Fruit fly (Drosophila melanogaster) whole organism, embryonic: ENCODE measurements around the gene wry.
A peak's percentile ranks its signal among the peaks of the same experiment; 100 is the strongest.

Source experiments
- Asciz ChIP-seq: fragments of 200-800 bp; sonication (Bioruptor generic); optimal IDR thresholded peaks from 2 replicates; lab custom pipeline; 2017; ENCODE audit warnings: missing biosample characterization, mild to moderate bottlenecking, missing genetic modification characterization, missing genetic modification reagents
- Awh ChIP-seq: fragments of 200-800 bp; sonication (Bioruptor generic); IDR thresholded peaks from 2 replicates; pipeline ENCODE4, ENCODE4 v1.3.6; 2022; ENCODE audit warnings: missing biosample characterization, missing genetic modification characterization
- B-H2 ChIP-seq: fragments of 200-800 bp; sonication (Bioruptor generic); optimal IDR thresholded peaks from 2 replicates; lab custom pipeline; 2018; ENCODE audit warnings: missing biosample characterization, mild to moderate bottlenecking, missing genetic modification characterization
- CG10209 ChIP-seq: fragments of 200-800 bp; sonication (Bioruptor generic); optimal IDR thresholded peaks from 3 replicates; lab custom pipeline; 2017; ENCODE audit warnings: missing biosample characterization, mild to moderate bottlenecking, missing genetic modification characterization, missing genetic modification reagents
- CG10267 ChIP-seq: fragments of 200-800 bp; sonication (Bioruptor generic); optimal IDR thresholded peaks from 2 replicates; lab custom pipeline; 2018; ENCODE audit warnings: missing biosample characterization, mild to moderate bottlenecking, missing genetic modification characterization, moderate library complexity
- CG10366 ChIP-seq: fragments of 200-800 bp; sonication (Bioruptor generic); IDR thresholded peaks from 2 replicates; pipeline ENCODE4 v1.3.6; 2022; ENCODE audit warnings: missing biosample characterization, missing genetic modification characterization
- CG10431 ChIP-seq: fragments of 200-800 bp; sonication (Bioruptor generic); optimal IDR thresholded peaks from 3 replicates; lab custom pipeline; 2018; ENCODE audit warnings: missing biosample characterization, mild to moderate bottlenecking, missing genetic modification characterization
- CG12236 ChIP-seq: fragments of 200-800 bp; sonication (Bioruptor generic); optimal IDR thresholded peaks from 2 replicates; lab custom pipeline; 2016; ENCODE audit warnings: missing biosample characterization, missing genetic modification characterization
- CG12391 ChIP-seq: fragments of 200-800 bp; sonication (Bioruptor generic); optimal IDR thresholded peaks from 3 replicates; lab custom pipeline; 2018; ENCODE audit warnings: missing biosample characterization, mild to moderate bottlenecking, missing genetic modification characterization, moderate library complexity
- CG13287 ChIP-seq: fragments of 200-800 bp; sonication (Bioruptor generic); IDR thresholded peaks from 2 replicates; pipeline ENCODE4 v1.3.6; 2022; ENCODE audit warnings: missing biosample characterization, missing genetic modification characterization; ENCODE audit not compliant: partially characterized antibody
- CG15011 ChIP-seq: fragments of 200-800 bp; sonication (Bioruptor generic); optimal IDR thresholded peaks from 3 replicates; lab custom pipeline; 2018; ENCODE audit warnings: missing biosample characterization, mild to moderate bottlenecking, missing genetic modification characterization
- CG15696 ChIP-seq: fragments of 200-800 bp; sonication (Bioruptor generic); optimal IDR thresholded peaks from 2 replicates; lab custom pipeline; 2019; ENCODE audit warnings: missing biosample characterization, mild to moderate bottlenecking, missing genetic modification characterization, moderate library complexity
- CG16779 ChIP-seq: fragments of 200-800 bp; sonication (Bioruptor generic); IDR thresholded peaks from 2 replicates; pipeline ENCODE4 v1.3.6; 2022; ENCODE audit warnings: missing biosample characterization, missing genetic modification characterization
- CG16863 ChIP-seq: fragments of 200-800 bp; sonication (Bioruptor generic); optimal IDR thresholded peaks from 3 replicates; lab custom pipeline; 2016; ENCODE audit warnings: missing biosample characterization, missing genetic modification characterization
- CG17186 ChIP-seq: fragments of 200-800 bp; sonication (Bioruptor generic); optimal IDR thresholded peaks from 3 replicates; lab custom pipeline; 2017; ENCODE audit warnings: missing biosample characterization, missing genetic modification reagents, missing genetic modification characterization
- CG17802 ChIP-seq: fragments of 200-800 bp; sonication (Bioruptor generic); optimal IDR thresholded peaks from 2 replicates; lab custom pipeline; 2018; ENCODE audit warnings: missing biosample characterization, mild to moderate bottlenecking, missing genetic modification characterization, moderate library complexity
- CG1832 ChIP-seq: fragments of 200-800 bp; sonication (Bioruptor generic); optimal IDR thresholded peaks from 2 replicates; lab custom pipeline; 2017; ENCODE audit warnings: missing biosample characterization, mild to moderate bottlenecking, missing genetic modification characterization, inconsistent platforms
- CG2889 ChIP-seq: fragments of 200-800 bp; sonication (Bioruptor generic); IDR thresholded peaks from 3 replicates; pipeline ENCODE4 v1.3.6; 2022; ENCODE audit warnings: missing biosample characterization, missing genetic modification characterization
- CG32532 ChIP-seq: fragments of 200-800 bp; sonication (Bioruptor generic); IDR thresholded peaks from 2 replicates; pipeline ENCODE4 v1.3.6; 2022; ENCODE audit warnings: missing biosample characterization, missing genetic modification characterization
- CG3726 ChIP-seq: fragments of 200-800 bp; sonication (Bioruptor generic); IDR thresholded peaks from 3 replicates; pipeline ENCODE4, ENCODE4 v1.3.6; 2022; ENCODE audit warnings: missing biosample characterization, missing genetic modification characterization
- CG4707 ChIP-seq: fragments of 200-800 bp; sonication (Bioruptor generic); optimal IDR thresholded peaks from 2 replicates; lab custom pipeline; 2018; ENCODE audit warnings: missing biosample characterization, mild to moderate bottlenecking, missing genetic modification characterization, moderate library complexity
- CG6689 ChIP-seq: fragments of 200-800 bp; sonication (Bioruptor generic); IDR thresholded peaks from 2 replicates; pipeline ENCODE4 v1.3.6; 2022; ENCODE audit warnings: missing biosample characterization, missing genetic modification characterization
- CG6765 ChIP-seq: fragments of 200-800 bp; sonication (Bioruptor generic); optimal IDR thresholded peaks from 3 replicates; lab custom pipeline; 2017; ENCODE audit warnings: missing biosample characterization, mild to moderate bottlenecking, missing genetic modification characterization
- CG8388 ChIP-seq: fragments of 200-800 bp; sonication (Bioruptor generic); optimal IDR thresholded peaks from 2 replicates; lab custom pipeline; 2019; ENCODE audit warnings: missing biosample characterization, mild to moderate bottlenecking, missing genetic modification characterization, moderate library complexity
- CG8478 ChIP-seq: fragments of >200 bp; optimal IDR thresholded peaks from 2 replicates; lab custom pipeline; 2018
- CG8765 ChIP-seq: fragments of 200-800 bp; sonication (Bioruptor generic); IDR thresholded peaks from 2 replicates; pipeline ENCODE4 v1.3.6; 2022; ENCODE audit warnings: missing biosample characterization, missing genetic modification characterization
- CG9609 ChIP-seq: fragments of 200-800 bp; sonication (Bioruptor generic); optimal IDR thresholded peaks from 3 replicates; lab custom pipeline; 2016; ENCODE audit warnings: missing biosample characterization, missing genetic modification characterization
- Chrac-16 ChIP-seq: fragments of 200-800 bp; sonication (Bioruptor generic); optimal IDR thresholded peaks from 3 replicates; lab custom pipeline; 2016; ENCODE audit warnings: missing biosample characterization, missing genetic modification characterization
- Deaf1 ChIP-seq: fragments of 200-800 bp; optimal IDR thresholded peaks from 3 replicates; lab custom pipeline; 2019; ENCODE audit warnings: missing biosample characterization, mild to moderate bottlenecking, missing genetic modification characterization, moderate library complexity
- GATAe ChIP-seq: fragments of 200-800 bp; sonication (Bioruptor generic); conservative IDR thresholded peaks from 2 replicates; pipeline ENCODE4 v1.3.6; 2022; ENCODE audit warnings: missing biosample characterization, missing genetic modification characterization
- Lpt ChIP-seq: fragments of >200 bp; optimal IDR thresholded peaks from 2 replicates; lab custom pipeline; 2018; ENCODE audit warnings: missing biosample characterization, missing genetic modification characterization
- Opbp ChIP-seq: fragments of 200-800 bp; sonication (Bioruptor generic); IDR thresholded peaks from 3 replicates; pipeline ENCODE4 v1.3.6; 2022; ENCODE audit warnings: missing biosample characterization, missing genetic modification characterization; ENCODE audit not compliant: partially characterized antibody
- Poxn ChIP-seq: fragments of 200-800 bp; sonication (Bioruptor generic); IDR thresholded peaks from 2 replicates; pipeline ENCODE4 v1.3.6; 2022; ENCODE audit warnings: missing biosample characterization, missing genetic modification characterization
- Six4 ChIP-seq: fragments of 200-800 bp; sonication (Bioruptor generic); optimal IDR thresholded peaks from 2 replicates; lab custom pipeline; 2016; ENCODE audit warnings: missing biosample characterization, missing genetic modification characterization
- Ssrp ChIP-seq: fragments of 200-800 bp; sonication (Bioruptor generic); optimal IDR thresholded peaks from 2 replicates; lab custom pipeline; 2018; ENCODE audit warnings: missing biosample characterization, mild to moderate bottlenecking, missing genetic modification characterization, moderate library complexity
- abd-A ChIP-seq: fragments of 200-800 bp; sonication (Bioruptor generic); optimal IDR thresholded peaks from 3 replicates; lab custom pipeline; 2019; ENCODE audit warnings: missing biosample characterization, mild to moderate bottlenecking, missing genetic modification characterization, moderate library complexity
- caup ChIP-seq: fragments of 200-800 bp; sonication (Bioruptor generic); optimal IDR thresholded peaks from 3 replicates; lab custom pipeline; 2017; ENCODE audit warnings: missing biosample characterization, mild to moderate bottlenecking, missing genetic modification characterization, moderate library complexity; ENCODE audit not compliant: severe bottlenecking
- crol ChIP-seq: fragments of 200-800 bp; sonication (Bioruptor generic); IDR thresholded peaks from 2 replicates; pipeline ENCODE4 v1.3.6; 2022; ENCODE audit warnings: missing biosample characterization, missing genetic modification characterization
- fd3F ChIP-seq: fragments of 200-800 bp; sonication (Bioruptor generic); optimal IDR thresholded peaks from 2 replicates; lab custom pipeline; 2018; ENCODE audit warnings: missing biosample characterization, mild to moderate bottlenecking, missing genetic modification characterization, moderate library complexity
- ftz-f1 ChIP-seq: fragments of 200-800 bp; sonication (Bioruptor generic); optimal IDR thresholded peaks from 2 replicates; lab custom pipeline; 2016; ENCODE audit warnings: missing biosample characterization, missing genetic modification characterization
- klu ChIP-seq: fragments of 200-800 bp; sonication (Bioruptor generic); IDR thresholded peaks from 2 replicates; pipeline ENCODE4 v1.3.6; 2022; ENCODE audit warnings: missing biosample characterization, missing genetic modification characterization
- onecut ChIP-seq: fragments of 200-800 bp; sonication (Bioruptor generic); IDR thresholded peaks from 2 replicates; pipeline ENCODE4 v1.3.6; 2022; ENCODE audit warnings: missing biosample characterization, missing genetic modification characterization
- pfk ChIP-seq: fragments of 200-800 bp; sonication (Bioruptor generic); optimal IDR thresholded peaks from 2 replicates; lab custom pipeline; 2018; ENCODE audit warnings: missing biosample characterization, mild to moderate bottlenecking, missing genetic modification characterization, moderate library complexity
- ranshi ChIP-seq: fragments of 200-800 bp; sonication (Bioruptor generic); IDR thresholded peaks from 2 replicates; pipeline ENCODE4 v1.3.6; 2022; ENCODE audit warnings: missing biosample characterization, missing genetic modification characterization
- sd ChIP-seq: fragments of 200-800 bp; sonication (Bioruptor generic); optimal IDR thresholded peaks from 3 replicates; lab custom pipeline; 2018; ENCODE audit warnings: missing biosample characterization, mild to moderate bottlenecking, missing genetic modification characterization, moderate library complexity
- sens ChIP-seq: fragments of 200-800 bp; sonication (Bioruptor generic); peaks from one replicate; lab custom pipeline; 2016; ENCODE audit warnings: missing biosample characterization, missing genetic modification characterization
- sr ChIP-seq: fragments of 200-800 bp; sonication (Bioruptor generic); IDR thresholded peaks from 3 replicates; pipeline ENCODE4 v1.3.6; 2022; ENCODE audit warnings: missing biosample characterization, missing genetic modification characterization
- stwl ChIP-seq: fragments of 200-800 bp; sonication (Bioruptor generic); optimal IDR thresholded peaks from 3 replicates; lab custom pipeline; 2018; ENCODE audit warnings: missing biosample characterization, mild to moderate bottlenecking, missing genetic modification characterization, moderate library complexity
- tgo ChIP-seq: fragments of 200-800 bp; sonication (Bioruptor generic); IDR thresholded peaks from 3 replicates; pipeline ENCODE4 v1.3.6; 2022; ENCODE audit warnings: missing biosample characterization, missing genetic modification characterization
- tx ChIP-seq: fragments of 200-800 bp; sonication (Bioruptor generic); optimal IDR thresholded peaks from 2 replicates; lab custom pipeline; 2016; ENCODE audit warnings: missing biosample characterization, missing genetic modification characterization

wry gene

DNA sequence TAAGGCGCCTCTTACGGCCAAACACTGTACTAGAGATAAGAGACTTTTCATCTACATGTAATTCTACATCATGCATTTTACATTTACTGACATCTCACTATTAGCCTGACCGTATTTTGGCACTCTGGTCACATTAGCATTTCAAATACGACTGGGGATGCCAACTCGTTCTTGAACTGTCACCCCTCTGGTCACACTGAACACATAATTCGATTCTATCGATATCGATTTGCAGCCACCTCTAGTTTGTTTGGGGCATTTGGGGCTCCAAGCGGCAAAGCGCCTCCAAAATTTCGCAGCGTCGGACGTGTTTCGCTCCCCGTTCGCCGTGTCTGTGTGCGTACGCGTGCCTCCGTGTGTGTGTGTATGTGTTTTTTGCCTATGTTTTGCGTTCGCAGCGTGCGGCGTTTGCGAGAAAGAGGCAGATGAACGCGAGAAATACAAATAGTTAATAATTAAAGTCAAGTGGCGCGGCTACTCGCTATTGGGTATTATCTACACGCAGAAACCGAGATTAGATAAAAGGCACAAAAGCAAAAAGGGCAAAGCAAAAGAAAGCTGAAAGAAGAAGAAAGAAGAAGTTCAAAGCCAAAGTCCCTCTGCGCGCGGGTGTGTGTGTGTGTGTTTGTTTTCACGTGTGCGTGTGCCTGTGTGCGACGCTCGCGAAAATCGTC is 48.2 kb downstream of the wry start, which contains the start of gene Wdr62 (continued):
- no peak for TF ChIP-seq Asciz (GFP tag; lab: Kevin White, UChicago)
- 0 out of 2 replicates have a peak, but pooled peaks have one; percentile 24 for TF ChIP-seq klu
- TF ChIP-seq CG15696 (tag; lab: Kevin White, UChicago), result peak; percentile 20
- TF ChIP-seq Lpt, result no peak
- TF ChIP-seq CG13287 (GFP tag; lab: Robert Waterston, UW), result peak; percentile 75
- peak; percentile 21 for TF ChIP-seq CG9609 (GFP tag; lab: Kevin White, UChicago)
- no peak for TF ChIP-seq CG10431 (GFP tag; lab: Kevin White, UChicago)
- TF ChIP-seq crol, result 0 out of 2 replicates have a peak, but pooled peaks have one; percentile 24
- TF ChIP-seq CG17802 (tag; lab: Kevin White, UChicago), result no peak
- TF ChIP-seq CG10366, result no peak
- TF ChIP-seq tgo (GFP tag; lab: Robert Waterston, UW), result no peak
- TF ChIP-seq CG6765 (GFP tag; lab: Kevin White, UChicago), result peak; percentile 71
- TF ChIP-seq sd (tag; lab: Kevin White, UChicago), result peak; percentile 65
- peak; percentile 45; the same call in 1 of the 2 replicates for TF ChIP-seq ranshi
- no peak for TF ChIP-seq CG8388 (GFP tag; lab: Kevin White, UChicago)
- TF ChIP-seq CG6689 (GFP tag; lab: Robert Waterston, UW), result no peak
- TF ChIP-seq sr (GFP tag; lab: Robert Waterston, UW), result peak; percentile 38; the same call in 1 of the 3 replicates
- peak; percentile 44 for TF ChIP-seq CG8478 (lab: Kevin White, UChicago)
- TF ChIP-seq Ssrp (tag; lab: Kevin White, UChicago), result no peak
- TF ChIP-seq CG16863, result peak; percentile 45
- TF ChIP-seq CG32532 (GFP tag; lab: Robert Waterston, UW), result peak; percentile 54; the same call in 1 of the 2 replicates
- no peak for TF ChIP-seq CG3726
- TF ChIP-seq CG16779 (GFP tag; lab: Robert Waterston, UW), result 0 out of 2 replicates have a peak, but pooled peaks have one; percentile 13
- peak; percentile 7 for TF ChIP-seq tx (GFP tag; lab: Kevin White, UChicago)
- TF ChIP-seq CG8765 (GFP tag; lab: Robert Waterston, UW), result 0 out of 2 replicates have a peak, but pooled peaks have one; percentile 18
- peak; percentile 1 for TF ChIP-seq CG15011 (GFP tag; lab: Kevin White, UChicago)
- no peak for TF ChIP-seq Six4
- TF ChIP-seq CG17186 (GFP tag; lab: Kevin White, UChicago), result peak; percentile 42
- no peak for TF ChIP-seq CG4707 (GFP tag; lab: Kevin White, UChicago)
- peak; percentile 4 for TF ChIP-seq CG10209 (GFP tag; lab: Kevin White, UChicago)
- TF ChIP-seq Chrac-16 (GFP tag; lab: Kevin White, UChicago), result no peak
- TF ChIP-seq sens (GFP tag; lab: Kevin White, UChicago), result peak; percentile 52
- TF ChIP-seq CG12391 (tag; lab: Kevin White, UChicago), result peak; percentile 37
- peak; percentile 74 for TF ChIP-seq ftz-f1 (GFP tag; lab: Kevin White, UChicago)
- no peak; the same call in 1 of the 2 replicates for TF ChIP-seq Awh (GFP tag; lab: Robert Waterston, UW)
- TF ChIP-seq B-H2, result peak; percentile 54
- peak; percentile 75 for TF ChIP-seq caup (GFP tag; lab: Kevin White, UChicago)
- TF ChIP-seq CG12236 (GFP tag; lab: Kevin White, UChicago), result no peak
- TF ChIP-seq Poxn (GFP tag; lab: Robert Waterston, UW), result no peak
- TF ChIP-seq fd3F, result no peak
- peak; percentile 30 for TF ChIP-seq Deaf1 (tag; lab: Kevin White, UChicago)
- peak; percentile 74 for TF ChIP-seq onecut (GFP tag; lab: Robert Waterston, UW)
- TF ChIP-seq abd-A, result peak; percentile 85
- TF ChIP-seq CG2889, result no peak
- peak; percentile 72 for TF ChIP-seq GATAe (GFP tag; lab: Robert Waterston, UW)
- peak; percentile 99 for TF ChIP-seq stwl (tag; lab: Kevin White, UChicago)
- TF ChIP-seq pfk (GFP tag; lab: Kevin White, UChicago), result peak; percentile 38
- TF ChIP-seq CG10267 (tag; lab: Kevin White, UChicago), result peak; percentile 68
- peak; percentile 82 for TF ChIP-seq Opbp (GFP tag; lab: Robert Waterston, UW)
- TF ChIP-seq CG1832 (GFP tag; lab: Kevin White, UChicago), result no peak
